Fruit fly (Drosophila melanogaster): ENCODE measurements around the gene CG9154.

CG9154 gene

DNA sequence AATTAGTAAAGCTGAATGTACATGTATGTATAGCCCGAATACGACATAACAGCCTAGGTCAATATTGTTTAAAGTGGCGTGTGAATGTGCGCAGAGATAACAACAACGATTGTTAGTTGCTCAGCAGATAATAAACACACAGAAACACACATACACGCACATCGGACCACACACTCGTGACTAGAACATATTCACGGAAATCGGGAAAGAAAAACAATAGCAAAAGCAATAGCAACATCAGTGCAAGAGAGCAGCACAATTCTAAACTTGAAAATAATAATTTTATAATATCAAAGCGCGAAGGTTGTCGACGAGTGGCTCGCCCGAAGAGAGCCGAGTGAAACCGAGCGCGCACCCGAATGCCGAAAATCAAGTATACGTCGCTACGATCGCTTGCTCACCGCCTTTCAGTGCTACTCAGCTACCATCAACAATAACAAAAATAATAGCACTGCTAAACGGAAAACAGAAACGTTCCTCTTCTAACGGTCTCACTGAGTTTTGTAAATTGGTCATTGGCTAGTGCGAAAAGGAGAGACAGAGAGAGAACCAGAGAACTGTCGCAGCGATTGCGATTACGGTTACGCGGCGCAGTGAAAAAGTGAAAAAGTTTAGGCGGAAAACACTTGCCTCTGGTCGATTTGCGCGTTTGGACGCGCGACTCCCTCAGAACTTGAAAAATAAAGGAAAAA, 12.6 kb upstream of the CG9154 start (continued):
- peak; percentile 83 for TF ChIP-seq sens (GFP tag)
- peak; percentile 26 for TF ChIP-seq CG18619 (GFP tag; optimal IDR thresholded peaks at IDR 0.05)
- 0 out of 2 replicates have a peak, but pooled peaks have one; percentile 22 for TF ChIP-seq CG32767 (GFP tag; IDR thresholded peaks at IDR 0.05)
- no peak for TF ChIP-seq CG10654 (GFP tag; optimal IDR thresholded peaks at IDR 0.05)
- 0 out of 3 replicates have a peak, but pooled peaks have one; percentile 13 for TF ChIP-seq CG6791 (GFP tag; IDR thresholded peaks at IDR 0.05; ENCODE audit: partially characterized antibody)

DNA sequence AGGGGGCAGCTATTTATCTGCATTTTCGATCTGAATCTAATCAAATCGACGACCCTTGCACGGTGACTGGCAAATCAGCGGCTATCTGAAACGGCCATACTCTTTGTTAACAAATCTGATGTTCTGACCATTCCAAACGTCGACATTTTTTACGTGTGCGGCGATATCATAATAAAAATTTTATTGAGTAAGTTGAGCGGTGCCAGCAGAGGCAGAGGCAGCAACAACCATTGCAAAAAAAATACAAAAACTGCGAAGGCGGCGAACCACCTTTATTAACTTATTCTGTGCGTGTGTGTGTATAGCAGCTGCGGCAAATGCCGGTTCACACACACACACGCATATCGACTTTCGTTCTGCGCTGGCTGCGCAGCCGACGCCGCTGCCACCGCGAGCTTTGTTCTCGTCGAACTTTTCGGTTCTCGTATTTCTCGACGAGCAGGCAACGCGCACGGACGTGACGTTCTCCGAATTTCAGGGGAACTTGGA, 11.7 kb upstream of the CG9154 start, which contains the start of gene Kr-h1:
Gene Kr-h1 (plus strand): TSS at position 447 of the 489 bp plus-strand sequence.
- TF ChIP-seq Mrtf (GFP tag; IDR thresholded peaks at IDR 0.05): no peak
- TF ChIP-seq org-1 (GFP tag; optimal IDR thresholded peaks at IDR 0.05): no peak
- no peak for TF ChIP-seq CG17802 (tag; optimal IDR thresholded peaks at IDR 0.05)
- peak; percentile 11 for TF ChIP-seq CG12769 (tag; optimal IDR thresholded peaks at IDR 0.05)
- peak; percentile 42; the same call in 1 of the 2 replicates for TF ChIP-seq CG13287 (GFP tag; IDR thresholded peaks at IDR 0.05; ENCODE audit: partially characterized antibody)
- TF ChIP-seq CG6254 (GFP tag; optimal IDR thresholded peaks at IDR 0.05): no peak
- no peak for TF ChIP-seq CG9876 (GFP tag; optimal IDR thresholded peaks at IDR 0.05)
- no peak for TF ChIP-seq CG31388 (GFP tag; optimal IDR thresholded peaks at IDR 0.05)
- peak; percentile 37 for TF ChIP-seq Blimp-1 (GFP tag; optimal IDR thresholded peaks at IDR 0.05)
- TF ChIP-seq MESR4 (GFP tag; optimal IDR thresholded peaks at IDR 0.05): no peak
- TF ChIP-seq CG34422 (GFP tag; IDR thresholded peaks at IDR 0.05): peak; percentile 26; the same call in 1 of the 3 replicates
- TF ChIP-seq NfI (GFP tag; optimal IDR thresholded peaks at IDR 0.05): no peak
- no peak for TF ChIP-seq Sin3A (optimal IDR thresholded peaks at IDR 0.05)
- TF ChIP-seq Antp (GFP tag; optimal IDR thresholded peaks at IDR 0.05): no peak
- no peak for TF ChIP-seq cwo (GFP tag; optimal IDR thresholded peaks at IDR 0.05)
- no peak for TF ChIP-seq CG12299 (tag; optimal IDR thresholded peaks at IDR 0.05)
- peak; percentile 23; the same call in 1 of the 2 replicates for TF ChIP-seq Bgb (GFP tag; IDR thresholded peaks at IDR 0.05; ENCODE audit: partially characterized antibody)
- no peak for TF ChIP-seq hth (optimal IDR thresholded peaks at IDR 0.05)
- no peak for TF ChIP-seq CG2116 (GFP tag; optimal IDR thresholded peaks at IDR 0.05)
- no peak for TF ChIP-seq Dll (GFP tag; IDR thresholded peaks at IDR 0.05; ENCODE audit: partially characterized antibody)
- TF ChIP-seq CG10959 (GFP tag; IDR thresholded peaks at IDR 0.05): no peak
- no peak for TF ChIP-seq pita (GFP tag; optimal IDR thresholded peaks at IDR 0.05)
- peak; percentile 72 for TF ChIP-seq CG13894 (tag; optimal IDR thresholded peaks at IDR 0.05)
- TF ChIP-seq Scr (GFP tag; IDR thresholded peaks at IDR 0.05; ENCODE audit: partially characterized antibody): 0 out of 2 replicates have a peak, but pooled peaks have one; percentile 12
- TF ChIP-seq CG17359 (tag; optimal IDR thresholded peaks at IDR 0.05): no peak
- TF ChIP-seq Neu2 (GFP tag; optimal IDR thresholded peaks at IDR 0.05; ENCODE audit: borderline replicate concordance): no peak
- peak; percentile 17; the same call in 1 of the 2 replicates for TF ChIP-seq CG9932 (GFP tag; IDR thresholded peaks at IDR 0.05)
- TF ChIP-seq Doc2 (GFP tag; IDR thresholded peaks at IDR 0.05): no peak
- TF ChIP-seq CG33213 (GFP tag; optimal IDR thresholded peaks at IDR 0.05): no peak
- TF ChIP-seq corto (GFP tag; optimal IDR thresholded peaks at IDR 0.05): peak; percentile 43
- TF ChIP-seq E2f2 (GFP tag; IDR thresholded peaks at IDR 0.05): no peak
- no peak for TF ChIP-seq tup (GFP tag; optimal IDR thresholded peaks at IDR 0.05)
- TF ChIP-seq fd96Cb (tag; optimal IDR thresholded peaks at IDR 0.05): no peak
- peak; percentile 27 for TF ChIP-seq B-H2 (GFP tag; optimal IDR thresholded peaks at IDR 0.05)
- TF ChIP-seq sd (tag; optimal IDR thresholded peaks at IDR 0.05): peak; percentile 65
- no peak for TF ChIP-seq CG3163 (GFP tag; optimal IDR thresholded peaks at IDR 0.05)
- no peak for TF ChIP-seq Hr3 (GFP tag; optimal IDR thresholded peaks at IDR 0.05)
- no peak for TF ChIP-seq CrebB (tag; optimal IDR thresholded peaks at IDR 0.05)
- TF ChIP-seq dan (GFP tag; IDR thresholded peaks at IDR 0.05): no peak
- no peak for TF ChIP-seq NK7.1 (GFP tag; optimal IDR thresholded peaks at IDR 0.05)
- no peak for TF ChIP-seq odd (GFP tag; optimal IDR thresholded peaks at IDR 0.05)
- TF ChIP-seq ftz-f1 (GFP tag; optimal IDR thresholded peaks at IDR 0.05): peak; percentile 44
- TF ChIP-seq Dip2 (GFP tag; IDR thresholded peaks at IDR 0.05): no peak
